Fruit fly (Drosophila melanogaster) whole organism, adult: Measurements from ENCODE around the gene Neurochondrin.
A peak's percentile ranks its signal among the peaks of the same experiment; 100 is the strongest.

Experiments used
- CG11617 ChIP-seq: fragments of 200-800 bp; sonication (Bioruptor generic); optimal IDR thresholded peaks from 2 replicates; lab custom pipeline; 2017; ENCODE audit warnings: mild to moderate bottlenecking, missing biosample characterization, missing genetic modification reagents, missing genetic modification characterization
- CG12768 ChIP-seq: fragments of 200-800 bp; sonication (Bioruptor generic); optimal IDR thresholded peaks from 2 replicates; lab custom pipeline; 2017; ENCODE audit warnings: missing biosample characterization, missing genetic modification characterization, mild to moderate bottlenecking, moderate library complexity, missing genetic modification reagents
- CG14711 ChIP-seq: fragments of 200-800 bp; sonication (Bioruptor generic); optimal IDR thresholded peaks from 2 replicates; lab custom pipeline; 2018; ENCODE audit warnings: missing biosample characterization, mild to moderate bottlenecking, missing genetic modification characterization, moderate library complexity
- CG1620 ChIP-seq: fragments of 200-800 bp; sonication (Bioruptor generic); optimal IDR thresholded peaks from 2 replicates; lab custom pipeline; 2016; ENCODE audit warnings: missing biosample characterization, missing genetic modification characterization
- CG33017 ChIP-seq: fragments of 200-800 bp; sonication (Bioruptor generic); optimal IDR thresholded peaks from 2 replicates; lab custom pipeline; 2018; ENCODE audit warnings: missing biosample characterization, mild to moderate bottlenecking, missing genetic modification characterization, moderate library complexity
- CG5204 ChIP-seq: fragments of 200-800 bp; sonication (Bioruptor generic); optimal IDR thresholded peaks from 2 replicates; lab custom pipeline; 2016; ENCODE audit warnings: missing biosample characterization, missing genetic modification characterization
- CG7045 ChIP-seq: fragments of 200-800 bp; sonication (Bioruptor generic); optimal IDR thresholded peaks from 2 replicates; lab custom pipeline; 2017; ENCODE audit warnings: missing biosample characterization, mild to moderate bottlenecking, missing genetic modification characterization
- CG7101 ChIP-seq: fragments of 200-800 bp; sonication (Bioruptor generic); optimal IDR thresholded peaks from 2 replicates; lab custom pipeline; 2018; ENCODE audit warnings: missing biosample characterization, mild to moderate bottlenecking, missing genetic modification characterization, moderate library complexity
- Clk ChIP-seq: fragments of 200-800 bp; sonication (Bioruptor generic); optimal IDR thresholded peaks from 2 replicates; lab custom pipeline; 2017; ENCODE audit warnings: missing biosample characterization, missing genetic modification characterization
- Crg-1 ChIP-seq: fragments of 200-800 bp; sonication (Bioruptor generic); optimal IDR thresholded peaks from 2 replicates; lab custom pipeline; 2016; ENCODE audit warnings: missing biosample characterization, missing genetic modification characterization
- Hr96 ChIP-seq: fragments of 200-800 bp; sonication (Bioruptor generic); optimal IDR thresholded peaks from 2 replicates; lab custom pipeline; 2016; ENCODE audit warnings: missing biosample characterization, missing genetic modification characterization
- Mnt ChIP-seq: fragments of 200-800 bp; sonication (Bioruptor generic); optimal IDR thresholded peaks from 2 replicates; lab custom pipeline; 2016; ENCODE audit warnings: missing biosample characterization, mild to moderate bottlenecking, missing genetic modification characterization
- bab1 ChIP-seq: fragments of 200-800 bp; sonication (Bioruptor generic); optimal IDR thresholded peaks from 3 replicates; lab custom pipeline; 2019; ENCODE audit warnings: missing biosample characterization, mild to moderate bottlenecking, missing genetic modification characterization, moderate library complexity
- cic ChIP-seq: fragments of 200-800 bp; sonication (Bioruptor generic); optimal IDR thresholded peaks from 2 replicates; lab custom pipeline; 2017; ENCODE audit warnings: missing biosample characterization, mild to moderate bottlenecking, missing genetic modification characterization, moderate library complexity
- kay ChIP-seq: fragments of 200-800 bp; sonication (Bioruptor generic); peaks from one replicate; lab custom pipeline; 2016; ENCODE audit warnings: missing biosample characterization, missing genetic modification characterization, borderline replicate concordance
- ovo ChIP-seq: fragments of 200-800 bp; sonication (Bioruptor generic); optimal IDR thresholded peaks from 2 replicates; lab custom pipeline; 2016; ENCODE audit warnings: missing biosample characterization, missing genetic modification characterization
- pad ChIP-seq: fragments of 200-800 bp; sonication (Bioruptor generic); optimal IDR thresholded peaks from 3 replicates; lab custom pipeline; 2017; ENCODE audit warnings: missing biosample characterization, missing genetic modification characterization, mild to moderate bottlenecking, moderate library complexity, missing genetic modification reagents
- tj ChIP-seq: fragments of 200-800 bp; sonication (Bioruptor generic); optimal IDR thresholded peaks from 3 replicates; lab custom pipeline; 2017; ENCODE audit warnings: missing biosample characterization, mild to moderate bottlenecking, missing genetic modification characterization, moderate library complexity
- toe ChIP-seq: fragments of 200-800 bp; sonication (Bioruptor generic); optimal IDR thresholded peaks from 2 replicates; lab custom pipeline; 2016; ENCODE audit warnings: missing biosample characterization, missing genetic modification characterization

Neurochondrin gene

dm6 chr3R:6430206-6430605 lies 38.0 kb upstream of the Neurochondrin start:
- TF ChIP-seq ovo (GFP tag; lab: Kevin White, UChicago) (no peak), Hr96 (GFP tag; lab: Kevin White, UChicago) (no peak), CG14711 (tag; lab: Kevin White, UChicago) (no peak), CG33017 (tag; lab: Kevin White, UChicago) (no peak), bab1 (no peak), kay (GFP tag; lab: Kevin White, UChicago) (no peak), cic (no peak), CG1620 (no peak), Clk (GFP tag; lab: Kevin White, UChicago) (no peak)

- TF ChIP-seq ovo (GFP tag; lab: Kevin White, UChicago) (no peak), Clk (GFP tag; lab: Kevin White, UChicago) (no peak), CG7045 (GFP tag; lab: Kevin White, UChicago) (no peak), tj (GFP tag; lab: Kevin White, UChicago) (no peak), CG33017 (tag; lab: Kevin White, UChicago) (no peak), CG5204 (GFP tag; lab: Kevin White, UChicago) (no peak), toe (GFP tag; lab: Kevin White, UChicago) (no peak), CG11617 (GFP tag; lab: Kevin White, UChicago) (no peak), CG7101 (no peak), Hr96 (GFP tag; lab: Kevin White, UChicago) (no peak), kay (GFP tag; lab: Kevin White, UChicago) (no peak), bab1 (no peak), cic (no peak), pad (GFP tag; lab: Kevin White, UChicago) (no peak), Mnt (GFP tag; lab: Kevin White, UChicago) (no peak)
Observed at dm6 chr3R:6432321-6432720, 35.9 kb upstream of the Neurochondrin start.

dm6 chr3R:6432784-6433469 lies 35.3 kb upstream of the Neurochondrin start:
- no peak for TF ChIP-seq bab1
- TF ChIP-seq CG1620: no peak
- TF ChIP-seq CG12768 (GFP tag; lab: Kevin White, UChicago): no peak
- peak; percentile 8 for TF ChIP-seq CG7101
- TF ChIP-seq CG33017 (tag; lab: Kevin White, UChicago): no peak
- TF ChIP-seq CG7045 (GFP tag; lab: Kevin White, UChicago): peak; percentile 34
- TF ChIP-seq kay (GFP tag; lab: Kevin White, UChicago): peak; percentile 51
- no peak for TF ChIP-seq ovo (GFP tag; lab: Kevin White, UChicago)

dm6 chr3R:6433885-6434284 lies 34.4 kb upstream of the Neurochondrin start:
- TF ChIP-seq CG5204 (GFP tag; lab: Kevin White, UChicago) (no peak), ovo (GFP tag; lab: Kevin White, UChicago) (no peak), bab1 (no peak), Hr96 (GFP tag; lab: Kevin White, UChicago) (no peak), pad (GFP tag; lab: Kevin White, UChicago) (no peak), kay (GFP tag; lab: Kevin White, UChicago) (peak; percentile 64), CG11617 (GFP tag; lab: Kevin White, UChicago) (no peak)

- TF ChIP-seq bab1 (no peak), CG7045 (GFP tag; lab: Kevin White, UChicago) (no peak), pad (GFP tag; lab: Kevin White, UChicago) (no peak)
Observed at dm6 chr3R:6435219-6435618, 33.0 kb upstream of the Neurochondrin start.

dm6 chr3R:6435761-6436318 lies 32.4 kb upstream of the Neurochondrin start:
- TF ChIP-seq kay (GFP tag; lab: Kevin White, UChicago) (no peak), CG7101 (no peak), Hr96 (GFP tag; lab: Kevin White, UChicago) (no peak), bab1 (no peak), CG33017 (tag; lab: Kevin White, UChicago) (no peak), Mnt (GFP tag; lab: Kevin White, UChicago) (no peak), CG11617 (GFP tag; lab: Kevin White, UChicago) (no peak), CG1620 (no peak), ovo (GFP tag; lab: Kevin White, UChicago) (no peak), Clk (GFP tag; lab: Kevin White, UChicago) (no peak), CG14711 (tag; lab: Kevin White, UChicago) (no peak), pad (GFP tag; lab: Kevin White, UChicago) (no peak), Crg-1 (no peak), toe (GFP tag; lab: Kevin White, UChicago) (no peak), CG5204 (GFP tag; lab: Kevin White, UChicago) (no peak), CG12768 (GFP tag; lab: Kevin White, UChicago) (no peak), tj (GFP tag; lab: Kevin White, UChicago) (no peak)

dm6 chr3R:6436643-6437042 lies 31.6 kb upstream of the Neurochondrin start:
- TF ChIP-seq CG7101: no peak
- TF ChIP-seq Crg-1: no peak
- TF ChIP-seq pad (GFP tag; lab: Kevin White, UChicago): no peak
- no peak for TF ChIP-seq CG12768 (GFP tag; lab: Kevin White, UChicago)
- no peak for TF ChIP-seq CG14711 (tag; lab: Kevin White, UChicago)
- TF ChIP-seq Hr96 (GFP tag; lab: Kevin White, UChicago): no peak
- no peak for TF ChIP-seq tj (GFP tag; lab: Kevin White, UChicago)
- no peak for TF ChIP-seq kay (GFP tag; lab: Kevin White, UChicago)
- TF ChIP-seq CG5204 (GFP tag; lab: Kevin White, UChicago): no peak
